Fruit fly (Drosophila melanogaster) whole organism, embryonic: ENCODE measurements around the gene sra.

Experiments used
- ATbp ChIP-seq: fragments of 200-800 bp; sonication (Bioruptor generic); optimal IDR thresholded peaks from 2 replicates; lab custom pipeline; 2017; ENCODE audit warnings: missing biosample characterization, mild to moderate bottlenecking, missing genetic modification characterization, missing genetic modification reagents
- Antp ChIP-seq: fragments of 200-800 bp; sonication (Bioruptor generic); optimal IDR thresholded peaks from 3 replicates; lab custom pipeline; 2016; ENCODE audit warnings: missing biosample characterization, missing genetic modification characterization
- Asciz ChIP-seq: fragments of 200-800 bp; sonication (Bioruptor generic); optimal IDR thresholded peaks from 2 replicates; lab custom pipeline; 2017; ENCODE audit warnings: missing biosample characterization, mild to moderate bottlenecking, missing genetic modification characterization, missing genetic modification reagents
- Blimp-1 ChIP-seq: fragments of 200-800 bp; sonication (Bioruptor generic); optimal IDR thresholded peaks from 3 replicates; lab custom pipeline; 2018; ENCODE audit warnings: missing biosample characterization, missing genetic modification characterization, mild to moderate bottlenecking, moderate library complexity, missing genetic modification reagents
- CG10462 ChIP-seq: fragments of 200-800 bp; sonication (Bioruptor generic); optimal IDR thresholded peaks from 2 replicates; lab custom pipeline; 2016; ENCODE audit warnings: missing biosample characterization, missing genetic modification characterization
- CG10543 ChIP-seq: fragments of 200-800 bp; sonication (Bioruptor generic); optimal IDR thresholded peaks from 3 replicates; lab custom pipeline; 2017; ENCODE audit warnings: missing biosample characterization, mild to moderate bottlenecking, missing genetic modification characterization, moderate library complexity
- CG13123 ChIP-seq: fragments of 200-800 bp; sonication (Bioruptor generic); optimal IDR thresholded peaks from 2 replicates; lab custom pipeline; 2016; ENCODE audit warnings: missing biosample characterization, missing genetic modification characterization
- CG13894 ChIP-seq: fragments of 200-800 bp; sonication (Bioruptor generic); optimal IDR thresholded peaks from 3 replicates; lab custom pipeline; 2018; ENCODE audit warnings: missing biosample characterization, mild to moderate bottlenecking, missing genetic modification characterization, moderate library complexity
- CG1603 ChIP-seq: fragments of 200-800 bp; sonication (Bioruptor generic); optimal IDR thresholded peaks from 2 replicates; lab custom pipeline; 2019; ENCODE audit warnings: missing biosample characterization, mild to moderate bottlenecking, missing genetic modification characterization, moderate library complexity
- CG17361 ChIP-seq: fragments of 200-800 bp; sonication (Bioruptor generic); IDR thresholded peaks from 3 replicates; pipeline ENCODE4 v1.3.6; 2022; ENCODE audit warnings: missing biosample characterization, missing genetic modification characterization
- CG17912 ChIP-seq: fragments of 200-800 bp; sonication (Bioruptor generic); optimal IDR thresholded peaks from 2 replicates; lab custom pipeline; 2018; ENCODE audit warnings: missing biosample characterization, mild to moderate bottlenecking, missing genetic modification characterization
- CG31365 ChIP-seq: fragments of 200-800 bp; sonication (Bioruptor generic); optimal IDR thresholded peaks from 2 replicates; lab custom pipeline; 2018; ENCODE audit warnings: missing biosample characterization, mild to moderate bottlenecking, missing genetic modification characterization
- CG3407 ChIP-seq: fragments of 200-800 bp; sonication (Bioruptor generic); optimal IDR thresholded peaks from 2 replicates; lab custom pipeline; 2018; ENCODE audit warnings: missing biosample characterization, mild to moderate bottlenecking, missing genetic modification characterization
- CG34376 ChIP-seq: fragments of 200-800 bp; sonication (Bioruptor generic); optimal IDR thresholded peaks from 2 replicates; lab custom pipeline; 2018; ENCODE audit warnings: missing biosample characterization, mild to moderate bottlenecking, missing genetic modification characterization
- CG3995 ChIP-seq: fragments of 200-800 bp; sonication (Bioruptor generic); optimal IDR thresholded peaks from 3 replicates; lab custom pipeline; 2016; ENCODE audit warnings: missing biosample characterization, missing genetic modification characterization
- CG5953 ChIP-seq: fragments of 200-800 bp; sonication (Bioruptor generic); IDR thresholded peaks from 2 replicates; pipeline ENCODE4 v1.3.6; 2022; ENCODE audit warnings: missing biosample characterization, missing genetic modification characterization
- CG9437 ChIP-seq: fragments of 200-800 bp; sonication (Bioruptor generic); optimal IDR thresholded peaks from 2 replicates; lab custom pipeline; 2018; ENCODE audit warnings: missing biosample characterization, mild to moderate bottlenecking, missing genetic modification characterization
- CTCF ChIP-seq: fragments of 200-800 bp; sonication (Bioruptor generic); optimal IDR thresholded peaks from 2 replicates; lab custom pipeline; 2017; ENCODE audit warnings: missing biosample characterization, mild to moderate bottlenecking, missing genetic modification characterization, moderate library complexity
- CoRest ChIP-seq: fragments of 200-800 bp; sonication (Bioruptor generic); optimal IDR thresholded peaks from 3 replicates; lab custom pipeline; 2018; ENCODE audit warnings: missing biosample characterization, mild to moderate bottlenecking, missing genetic modification characterization, moderate library complexity
- Dbx ChIP-seq: fragments of 200-800 bp; sonication (Bioruptor generic); IDR thresholded peaks from 3 replicates; pipeline ENCODE4 v1.3.6; 2022; ENCODE audit warnings: missing biosample characterization, missing genetic modification characterization
- Dip3 ChIP-seq: fragments of 200-800 bp; sonication (Bioruptor generic); optimal IDR thresholded peaks from 3 replicates; lab custom pipeline; 2016; ENCODE audit warnings: missing biosample characterization, missing genetic modification characterization
- Hr51 ChIP-seq, 2 experiments: fragments of 200-800 bp; sonication (Bioruptor generic); optimal IDR thresholded peaks; 2 replicates in 1 of 2; 3 replicates in 1 of 2; lab custom pipeline; 2016 to 2018; ENCODE audit warnings: missing biosample characterization in 2 of 2, missing genetic modification characterization in 2 of 2, mild to moderate bottlenecking in 1 of 2, moderate library complexity in 1 of 2
- Oli ChIP-seq: fragments of 200-800 bp; sonication (Bioruptor generic); optimal IDR thresholded peaks from 2 replicates; lab custom pipeline; 2018; ENCODE audit warnings: missing biosample characterization, mild to moderate bottlenecking, missing genetic modification characterization, moderate library complexity
- Optix ChIP-seq: fragments of 200-800 bp; sonication (Bioruptor generic); IDR thresholded peaks from 3 replicates; pipeline ENCODE4 v1.3.6; 2022; ENCODE audit warnings: missing biosample characterization, missing genetic modification characterization
- Spps ChIP-seq: fragments of 200-800 bp; sonication (Bioruptor generic); optimal IDR thresholded peaks from 2 replicates; lab custom pipeline; 2018; ENCODE audit warnings: missing biosample characterization, mild to moderate bottlenecking, missing genetic modification characterization
- Stat92E ChIP-seq, 3 experiments: fragments of >200 bp in 2 of 3; fragments of 200-800 bp in 1 of 3; sonication (Bioruptor generic) in 1 of 3; optimal IDR thresholded peaks; 2 replicates each; lab custom pipeline; 2017 to 2019; ENCODE audit warnings: missing biosample characterization in 3 of 3, missing genetic modification characterization in 3 of 3, mild to moderate bottlenecking in 1 of 3, moderate library complexity in 1 of 3
- Taf1 ChIP-seq: fragments of 200-800 bp; sonication (Bioruptor generic); IDR thresholded peaks from 2 replicates; pipeline ENCODE4 v1.3.6; 2022; ENCODE audit warnings: missing biosample characterization, missing genetic modification characterization
- Trl ChIP-seq, 3 experiments: fragments of >200 bp in 2 of 3; fragments of 200-800 bp in 1 of 3; sonication (Bioruptor generic) in 1 of 3; optimal IDR thresholded peaks; 2 replicates in 1 of 3; 3 replicates in 2 of 3; lab custom pipeline; 2016 to 2017; ENCODE audit warnings: missing biosample characterization in 1 of 3, missing genetic modification characterization in 1 of 3
- al ChIP-seq: fragments of 200-800 bp; sonication (Bioruptor generic); IDR thresholded peaks from 2 replicates; pipeline ENCODE4 v1.3.6; 2022; ENCODE audit warnings: missing biosample characterization, missing genetic modification characterization
- bsh ChIP-seq, 2 experiments: fragments of 200-800 bp; sonication (Bioruptor generic); optimal IDR thresholded peaks; 2 replicates each; lab custom pipeline; 2017 to 2018; ENCODE audit warnings: mild to moderate bottlenecking in 2 of 2, missing biosample characterization in 2 of 2, missing genetic modification characterization in 2 of 2, moderate library complexity in 1 of 2
- cato ChIP-seq: fragments of 200-800 bp; sonication (Bioruptor generic); optimal IDR thresholded peaks from 2 replicates; lab custom pipeline; 2016; ENCODE audit warnings: missing biosample characterization, missing genetic modification characterization, borderline replicate concordance
- chm ChIP-seq: fragments of 200-800 bp; sonication (Bioruptor generic); IDR thresholded peaks from 2 replicates; pipeline ENCODE4 v1.3.6; 2022; ENCODE audit warnings: missing biosample characterization, missing genetic modification characterization
- crol ChIP-seq: fragments of 200-800 bp; sonication (Bioruptor generic); IDR thresholded peaks from 2 replicates; pipeline ENCODE4 v1.3.6; 2022; ENCODE audit warnings: missing biosample characterization, missing genetic modification characterization
- dysf ChIP-seq: fragments of 200-800 bp; sonication (Bioruptor generic); IDR thresholded peaks from 3 replicates; pipeline ENCODE4 v1.3.6; 2022; ENCODE audit warnings: missing biosample characterization, missing genetic modification characterization
- gcm ChIP-seq: fragments of 200-800 bp; sonication (Bioruptor generic); optimal IDR thresholded peaks from 2 replicates; lab custom pipeline; 2019; ENCODE audit warnings: missing biosample characterization, mild to moderate bottlenecking, missing genetic modification characterization, moderate library complexity
- gsb-n ChIP-seq: fragments of 200-800 bp; sonication (Bioruptor generic); optimal IDR thresholded peaks from 3 replicates; lab custom pipeline; 2018; ENCODE audit warnings: missing biosample characterization, mild to moderate bottlenecking, missing genetic modification characterization
- hbn ChIP-seq: fragments of 200-800 bp; sonication (Bioruptor generic); IDR thresholded peaks from 2 replicates; pipeline ENCODE4 v1.3.6; 2022; ENCODE audit warnings: missing biosample characterization, missing genetic modification characterization; ENCODE audit not compliant: partially characterized antibody
- her ChIP-seq: fragments of 200-800 bp; sonication (Bioruptor generic); optimal IDR thresholded peaks from 2 replicates; lab custom pipeline; 2016; ENCODE audit warnings: missing biosample characterization, missing genetic modification characterization
- jumu ChIP-seq: fragments of 200-800 bp; sonication (Bioruptor generic); optimal IDR thresholded peaks from 3 replicates; lab custom pipeline; 2016; ENCODE audit warnings: missing biosample characterization, missing genetic modification characterization
- lmd ChIP-seq: fragments of 200-800 bp; sonication (Bioruptor generic); IDR thresholded peaks from 2 replicates; pipeline ENCODE4 v1.3.6; 2022; ENCODE audit warnings: missing biosample characterization, missing genetic modification characterization
- peb ChIP-seq: fragments of 200-800 bp; sonication (Bioruptor generic); IDR thresholded peaks from 2 replicates; pipeline ENCODE4 v1.3.6; 2022; ENCODE audit warnings: missing biosample characterization, missing genetic modification characterization
- phol ChIP-seq: fragments of 200-800 bp; sonication (Bioruptor generic); optimal IDR thresholded peaks from 3 replicates; lab custom pipeline; 2018; ENCODE audit warnings: missing biosample characterization, mild to moderate bottlenecking, missing genetic modification characterization, moderate library complexity
- row ChIP-seq: fragments of 200-800 bp; sonication (Bioruptor generic); IDR thresholded peaks from 3 replicates; pipeline ENCODE4 v1.3.6; 2022; ENCODE audit warnings: missing biosample characterization, missing genetic modification characterization
- tap ChIP-seq: fragments of 200-800 bp; optimal IDR thresholded peaks from 3 replicates; lab custom pipeline; 2019; ENCODE audit warnings: missing biosample characterization, mild to moderate bottlenecking, missing genetic modification characterization, moderate library complexity
- twi ChIP-seq: fragments of 200-800 bp; optimal IDR thresholded peaks from 2 replicates; lab custom pipeline; 2019; ENCODE audit warnings: missing biosample characterization, mild to moderate bottlenecking, missing genetic modification characterization, moderate library complexity
- yki ChIP-seq: fragments of >200 bp; optimal IDR thresholded peaks from 3 replicates; lab custom pipeline; 2018
- zen ChIP-seq: fragments of 200-800 bp; sonication (Bioruptor generic); optimal IDR thresholded peaks from 3 replicates; lab custom pipeline; 2018; ENCODE audit warnings: missing biosample characterization, mild to moderate bottlenecking, missing genetic modification characterization, moderate library complexity
- zfh1 ChIP-seq: fragments of 200-800 bp; sonication (Bioruptor generic); IDR thresholded peaks from 3 replicates; pipeline ENCODE4 v1.3.6; 2022; ENCODE audit warnings: missing biosample characterization, missing genetic modification characterization

The sra gene

DNA sequence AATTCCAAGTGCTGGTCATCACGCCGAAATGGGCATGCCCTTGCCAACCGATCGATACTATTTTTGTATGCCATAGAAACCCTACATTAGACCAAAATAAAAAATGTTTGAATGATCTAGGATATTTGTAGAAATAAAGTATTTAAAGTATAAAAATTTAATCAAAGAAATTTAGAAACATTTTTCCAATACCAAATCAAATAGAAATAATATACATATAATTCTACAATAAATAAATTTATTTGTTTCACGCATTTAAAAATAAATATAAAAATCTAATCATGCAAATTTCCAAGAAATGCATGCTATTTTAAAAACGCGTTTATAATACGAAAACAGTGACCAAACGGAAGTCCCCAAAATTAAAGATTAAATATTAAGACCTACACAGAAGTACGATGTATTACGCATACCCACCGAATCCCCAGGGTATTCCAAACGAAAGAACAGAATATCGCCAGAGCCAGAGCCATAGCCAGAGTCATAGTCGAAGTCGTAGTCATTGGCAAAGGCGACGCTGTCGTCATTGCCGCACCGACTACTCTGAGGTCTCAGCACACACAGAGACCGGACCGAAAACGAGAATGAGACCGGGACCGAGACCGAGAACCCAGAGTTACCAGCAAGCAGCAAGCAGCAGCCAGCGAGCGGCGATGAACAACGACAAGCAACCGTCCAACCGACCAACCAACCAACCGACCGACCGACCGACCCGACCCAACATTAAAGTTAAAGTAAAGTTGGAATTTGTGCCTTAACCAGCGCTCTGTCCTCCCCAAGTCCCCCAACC, 22.3 kb downstream of the sra start (continued):
- TF ChIP-seq twi = peak; percentile 2
- peak; percentile 39; the same call in 1 of the 3 replicates for TF ChIP-seq dysf (GFP tag; lab: Robert Waterston, UW)
- TF ChIP-seq al (GFP tag; lab: Robert Waterston, UW) = 0 out of 2 replicates have a peak, but pooled peaks have one; percentile 11
- TF ChIP-seq Dbx (GFP tag; lab: Robert Waterston, UW) = peak; percentile 50; the same call in 2 of the 3 replicates
- TF ChIP-seq CG9437 (GFP tag; lab: Kevin White, UChicago) = peak; percentile 60
- TF ChIP-seq CG17361 (GFP tag; lab: Robert Waterston, UW) = peak; percentile 77
- no peak; the same call in 1 of the 2 replicates for TF ChIP-seq CG5953 (GFP tag; lab: Robert Waterston, UW)
- TF ChIP-seq ATbp (GFP tag; lab: Kevin White, UChicago) = no peak
- TF ChIP-seq yki (lab: Kevin White, UChicago) = no peak
- TF ChIP-seq her (GFP tag; lab: Kevin White, UChicago) = no peak
- no peak for TF ChIP-seq tap (tag; lab: Kevin White, UChicago)
- TF ChIP-seq crol (GFP tag; lab: Robert Waterston, UW) = peak; percentile 24; the same call in 1 of the 2 replicates
- no peak for TF ChIP-seq peb (GFP tag; lab: Robert Waterston, UW)
- no peak for TF ChIP-seq Antp (GFP tag; lab: Kevin White, UChicago)
- no peak for TF ChIP-seq Trl (optimal IDR thresholded peaks at IDR 0.05; lab: Kevin White, UChicago)
- TF ChIP-seq Trl (GFP tag; optimal IDR thresholded peaks at IDR 0.05; lab: Kevin White, UChicago) = no peak
- no peak for TF ChIP-seq CG10462
- TF ChIP-seq Optix (GFP tag; lab: Robert Waterston, UW) = no peak
- TF ChIP-seq CG13123 (GFP tag; lab: Kevin White, UChicago) = no peak
- peak; percentile 6 for TF ChIP-seq gcm (GFP tag; lab: Kevin White, UChicago)
- no peak for TF ChIP-seq CG3995
- peak; percentile 67; the same call in 1 of the 2 replicates for TF ChIP-seq chm
- TF ChIP-seq CG31365 (tag; lab: Kevin White, UChicago) = no peak
- no peak for TF ChIP-seq hbn (GFP tag; lab: Robert Waterston, UW)
- peak; percentile 83 for TF ChIP-seq CG10543 (GFP tag; lab: Kevin White, UChicago)
- TF ChIP-seq phol (tag; lab: Kevin White, UChicago) = peak; percentile 55
- TF ChIP-seq lmd = no peak; the same call in 1 of the 2 replicates
- peak; percentile 29 for TF ChIP-seq cato
- no peak for TF ChIP-seq CG3407 (GFP tag; lab: Kevin White, UChicago)
- no peak for TF ChIP-seq CG1603 (tag; lab: Kevin White, UChicago)
- TF ChIP-seq Oli (tag; lab: Kevin White, UChicago) = peak; percentile 53
- TF ChIP-seq gsb-n (tag; lab: Kevin White, UChicago) = peak; percentile 5
- TF ChIP-seq Blimp-1 (GFP tag; lab: Kevin White, UChicago) = peak; percentile 41
- 0 out of 3 replicates have a peak, but pooled peaks have one; percentile 4 for TF ChIP-seq zfh1 (GFP tag; lab: Robert Waterston, UW)
- peak; percentile 92 for TF ChIP-seq CG13894 (tag; lab: Kevin White, UChicago)
- peak; percentile 56 for TF ChIP-seq Asciz (GFP tag; lab: Kevin White, UChicago)
- TF ChIP-seq CG17912 (GFP tag; lab: Kevin White, UChicago) = no peak
- 0 out of 2 replicates have a peak, but pooled peaks have one; percentile 18 for TF ChIP-seq Taf1 (GFP tag; lab: Robert Waterston, UW)
- TF ChIP-seq Stat92E (GFP tag; optimal IDR thresholded peaks at IDR 0.05; lab: Kevin White, UChicago) = peak in 1 of 3 experiments; percentile 40
- no peak for TF ChIP-seq jumu (GFP tag; lab: Kevin White, UChicago)
- peak; percentile 7 for TF ChIP-seq Dip3 (GFP tag; lab: Kevin White, UChicago)
- TF ChIP-seq zen (tag; lab: Kevin White, UChicago) = no peak
- no peak for TF ChIP-seq CTCF (GFP tag; lab: Kevin White, UChicago)
- TF ChIP-seq row (GFP tag; lab: Robert Waterston, UW) = peak; percentile 60; the same call in 1 of the 3 replicates
- TF ChIP-seq bsh (GFP tag; optimal IDR thresholded peaks at IDR 0.05; lab: Kevin White, UChicago) = peak; percentile 55 to 59
- no peak for TF ChIP-seq CG34376 (GFP tag; lab: Kevin White, UChicago)
- TF ChIP-seq Hr51 (GFP tag; optimal IDR thresholded peaks at IDR 0.05; lab: Kevin White, UChicago) = peak in 1 of 2 experiments; percentile 64
- peak; percentile 51 for TF ChIP-seq Spps (tag; lab: Kevin White, UChicago)
- peak; percentile 62 for TF ChIP-seq CoRest (tag; lab: Kevin White, UChicago)
